Worm (Caenorhabditis elegans) whole organism, mixed stage, embryonic: ENCODE data around the gene B0244.10.

Source experiments
- ceh-39 ChIP-seq: fragments of 150-350 bp; optimal IDR thresholded peaks from 2 replicates; lab custom pipeline; 2014; ENCODE audit warnings: missing biosample characterization, missing genetic modification characterization
- ces-1 ChIP-seq: fragments of 150-350 bp; optimal IDR thresholded peaks from 2 replicates; lab custom pipeline; 2014; ENCODE audit warnings: missing biosample characterization, missing genetic modification reagents, missing genetic modification characterization
- lin-13 ChIP-seq: fragments of 150-350 bp; optimal IDR thresholded peaks from 2 replicates; lab custom pipeline; 2014; ENCODE audit warnings: missing biosample characterization, missing genetic modification characterization
- lsy-2 ChIP-seq: fragments of 150-350 bp; optimal IDR thresholded peaks from 2 replicates; lab custom pipeline; 2014; ENCODE audit warnings: missing biosample characterization, missing genetic modification characterization

ce11 chrIII:5697963-5698730, 36.8 kb upstream of the B0244.10 start, which contains the start of the genes lgg-3 and rgs-5:
- TF ChIP-seq lin-13 (tag; lab: Kevin White, UChicago) = no peak
- no peak for TF ChIP-seq ceh-39
- peak; percentile 34 for TF ChIP-seq ces-1 (GFP tag; lab: Kevin White, UChicago)
- TF ChIP-seq lsy-2 = peak; percentile 31
